Worm (Caenorhabditis elegans) whole organism, L2 larva: Measurements from ENCODE around the gene nkb-3.

Source experiments
- C34F6.9 ChIP-seq: fragments of 150-350 bp; optimal IDR thresholded peaks from 2 replicates; lab custom pipeline; 2014; ENCODE audit warnings: missing biosample characterization, missing genetic modification characterization
- F13H6.1 ChIP-seq: sonication (generic microtip); optimal IDR thresholded peaks from 2 replicates; lab custom pipeline; 2016; ENCODE audit warnings: missing genetic modification characterization, missing compliant biosample characterization
- R02D3.7 ChIP-seq: fragments of 150-350 bp; optimal IDR thresholded peaks from 2 replicates; lab custom pipeline; 2014; ENCODE audit warnings: missing biosample characterization, missing genetic modification characterization
- Y55F3AM.14 ChIP-seq: fragments of 200-800 bp; sonication (Bioruptor generic); optimal IDR thresholded peaks from 2 replicates; lab custom pipeline; 2018; ENCODE audit warnings: mild to moderate bottlenecking, missing genetic modification characterization, missing compliant biosample characterization
- alr-1 ChIP-seq: fragments of 150-350 bp; optimal IDR thresholded peaks from 2 replicates; lab custom pipeline; 2014; ENCODE audit warnings: missing biosample characterization, missing genetic modification characterization
- blmp-1 ChIP-seq: sonication (generic microtip); optimal IDR thresholded peaks from 2 replicates; lab custom pipeline; 2017; ENCODE audit warnings: missing genetic modification characterization, mild to moderate bottlenecking, missing compliant biosample characterization, antibody characterized with exemption, moderate library complexity; ENCODE audit not compliant: insufficient read depth
- ceh-82 ChIP-seq: fragments of 150-350 bp; optimal IDR thresholded peaks from 2 replicates; lab custom pipeline; 2014; ENCODE audit warnings: missing biosample characterization, missing genetic modification characterization
- crh-2 ChIP-seq: sonication (generic microtip); optimal IDR thresholded peaks from 2 replicates; lab custom pipeline; 2017; ENCODE audit warnings: missing biosample characterization, missing genetic modification characterization
- egl-27 ChIP-seq: sonication (generic microtip); optimal IDR thresholded peaks from 3 replicates; lab custom pipeline; 2017; ENCODE audit warnings: missing biosample characterization, missing genetic modification reagents, missing genetic modification characterization
- elt-1 ChIP-seq: fragments of 150-350 bp; optimal IDR thresholded peaks from 2 replicates; lab custom pipeline; 2014; ENCODE audit warnings: missing biosample characterization, missing genetic modification characterization
- elt-3 ChIP-seq: sonication (generic microtip); optimal IDR thresholded peaks from 2 replicates; lab custom pipeline; 2017; ENCODE audit warnings: missing biosample characterization, missing genetic modification characterization
- fos-1 ChIP-seq: fragments of 150-350 bp; optimal IDR thresholded peaks from 2 replicates; lab custom pipeline; 2014; ENCODE audit warnings: missing biosample characterization, missing genetic modification characterization
- gmeb-1 ChIP-seq: fragments of 150-350 bp; optimal IDR thresholded peaks from 2 replicates; lab custom pipeline; 2014; ENCODE audit warnings: missing biosample characterization, missing genetic modification characterization
- lin-11 ChIP-seq: fragments of 150-350 bp; sonication (generic microtip); optimal IDR thresholded peaks from 2 replicates; lab custom pipeline; 2014; ENCODE audit warnings: missing biosample characterization, missing genetic modification characterization, inconsistent platforms, mixed read lengths
- lin-13 ChIP-seq: fragments of 150-350 bp; optimal IDR thresholded peaks from 2 replicates; lab custom pipeline; 2014; ENCODE audit warnings: missing biosample characterization, missing genetic modification reagents, missing genetic modification characterization
- lin-39 ChIP-seq: fragments of 150-350 bp; optimal IDR thresholded peaks from 2 replicates; lab custom pipeline; 2014; ENCODE audit warnings: missing biosample characterization, missing genetic modification reagents, missing genetic modification characterization
- lsy-2 ChIP-seq, 2 experiments: fragments of 150-350 bp in 1 of 2; sonication (generic microtip) in 1 of 2; optimal IDR thresholded peaks; 2 replicates each; lab custom pipeline; 2014 to 2017; ENCODE audit warnings: missing biosample characterization in 2 of 2, missing genetic modification characterization in 2 of 2
- mab-5 ChIP-seq: fragments of 150-350 bp; optimal IDR thresholded peaks from 2 replicates; lab custom pipeline; 2014; ENCODE audit warnings: missing biosample characterization, missing genetic modification characterization
- mdl-1 ChIP-seq, 2 experiments: fragments of 150-350 bp in 1 of 2; sonication (generic microtip) in 1 of 2; optimal IDR thresholded peaks; 2 replicates each; lab custom pipeline; 2017; ENCODE audit warnings: missing biosample characterization in 2 of 2, missing genetic modification characterization in 2 of 2
- nhr-11 ChIP-seq: fragments of 150-350 bp; optimal IDR thresholded peaks from 2 replicates; lab custom pipeline; 2014; ENCODE audit warnings: missing biosample characterization, missing genetic modification characterization
- nhr-12 ChIP-seq: fragments of 150-350 bp; optimal IDR thresholded peaks from 2 replicates; lab custom pipeline; 2014; ENCODE audit warnings: missing biosample characterization, missing genetic modification characterization
- nhr-129 ChIP-seq: fragments of 150-350 bp; optimal IDR thresholded peaks from 2 replicates; lab custom pipeline; 2014; ENCODE audit warnings: missing biosample characterization, missing genetic modification characterization
- nhr-21 ChIP-seq: fragments of 150-350 bp; optimal IDR thresholded peaks from 2 replicates; lab custom pipeline; 2014; ENCODE audit warnings: missing biosample characterization, missing genetic modification characterization
- nhr-23 ChIP-seq: fragments of 150-350 bp; optimal IDR thresholded peaks from 2 replicates; lab custom pipeline; 2014; ENCODE audit warnings: missing biosample characterization, missing genetic modification reagents, missing genetic modification characterization
- nhr-237 ChIP-seq: fragments of 150-350 bp; optimal IDR thresholded peaks from 2 replicates; lab custom pipeline; 2014; ENCODE audit warnings: missing biosample characterization, missing genetic modification characterization
- nhr-25 ChIP-seq: fragments of 150-350 bp; sonication (generic microtip); optimal IDR thresholded peaks from 3 replicates; lab custom pipeline; 2014; ENCODE audit warnings: missing biosample characterization, missing genetic modification characterization
- nhr-6 ChIP-seq: fragments of 150-350 bp; optimal IDR thresholded peaks from 2 replicates; lab custom pipeline; 2014; ENCODE audit warnings: missing biosample characterization, missing genetic modification characterization
- nhr-77 ChIP-seq: fragments of 150-350 bp; optimal IDR thresholded peaks from 2 replicates; lab custom pipeline; 2014; ENCODE audit warnings: missing biosample characterization, missing genetic modification characterization
- peb-1 ChIP-seq: fragments of 150-350 bp; optimal IDR thresholded peaks from 2 replicates; lab custom pipeline; 2014; ENCODE audit warnings: missing biosample characterization, missing genetic modification characterization
- sem-4 ChIP-seq: fragments of 150-350 bp; optimal IDR thresholded peaks from 2 replicates; lab custom pipeline; 2014; ENCODE audit warnings: missing biosample characterization, missing genetic modification reagents, missing genetic modification characterization
- skn-1 ChIP-seq: sonication (generic microtip); optimal IDR thresholded peaks from 2 replicates; lab custom pipeline; 2017; ENCODE audit warnings: missing biosample characterization, missing genetic modification characterization
- sma-3 ChIP-seq: sonication (generic microtip); optimal IDR thresholded peaks from 2 replicates; lab custom pipeline; 2016; ENCODE audit warnings: missing genetic modification reagents, missing genetic modification characterization, missing compliant biosample characterization
- sma-9 ChIP-seq, 2 experiments: fragments of 150-350 bp in 1 of 2; sonication (generic microtip) in 1 of 2; optimal IDR thresholded peaks; 2 replicates each; lab custom pipeline; 2014 to 2016; ENCODE audit warnings: missing genetic modification characterization in 2 of 2, mild to moderate bottlenecking in 1 of 2, missing biosample characterization in 1 of 2, missing compliant biosample characterization in 1 of 2, missing genetic modification reagents in 1 of 2, moderate library complexity in 1 of 2
- snpc-4 ChIP-seq: fragments of 150-350 bp; optimal IDR thresholded peaks from 2 replicates; lab custom pipeline; 2014; ENCODE audit warnings: missing biosample characterization, missing genetic modification characterization
- unc-39 ChIP-seq: fragments of 150-350 bp; optimal IDR thresholded peaks from 2 replicates; lab custom pipeline; 2014; ENCODE audit warnings: missing biosample characterization, missing genetic modification characterization
- unc-55 ChIP-seq: fragments of 150-350 bp; sonication (generic microtip); optimal IDR thresholded peaks from 3 replicates; lab custom pipeline; 2014; ENCODE audit warnings: missing biosample characterization, missing genetic modification reagents, missing genetic modification characterization
- unc-62 ChIP-seq: fragments of 150-350 bp; optimal IDR thresholded peaks from 2 replicates; lab custom pipeline; 2014; ENCODE audit warnings: missing biosample characterization, missing genetic modification reagents, missing genetic modification characterization
- zag-1 ChIP-seq: fragments of 150-350 bp; optimal IDR thresholded peaks from 2 replicates; lab custom pipeline; 2014; ENCODE audit warnings: missing biosample characterization, missing genetic modification characterization
- ztf-11 ChIP-seq: sonication (generic microtip); optimal IDR thresholded peaks from 2 replicates; lab custom pipeline; 2017; ENCODE audit warnings: missing biosample characterization, missing genetic modification characterization
- ztf-4 ChIP-seq: fragments of 150-350 bp; optimal IDR thresholded peaks from 2 replicates; lab custom pipeline; 2014; ENCODE audit warnings: missing biosample characterization, missing genetic modification characterization

The nkb-3 gene

DNA sequence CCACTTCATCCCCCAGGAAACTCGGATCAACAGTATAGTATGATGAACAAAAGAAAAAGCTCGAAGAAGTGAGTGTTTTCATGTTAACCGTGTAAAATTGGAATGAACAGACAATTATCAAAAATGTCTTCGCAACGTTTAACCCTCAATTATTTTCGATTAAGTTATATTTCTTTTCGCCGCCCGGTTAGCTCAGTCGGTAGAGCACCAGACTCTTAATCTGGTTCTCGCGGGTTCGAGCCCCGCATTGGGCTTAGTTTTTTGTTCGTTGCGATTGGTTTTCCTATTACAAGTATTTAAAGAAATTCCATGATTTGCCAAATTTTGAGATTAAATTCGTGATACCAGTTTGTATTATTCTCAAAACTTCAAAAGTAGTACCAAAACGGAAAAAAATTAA lies 40.6 kb downstream of the nkb-3 start:
- TF ChIP-seq nhr-25 (tag; lab: Kevin White, UChicago) (no peak), egl-27 (tag; lab: Kevin White, UChicago) (no peak), lin-11 (tag; lab: Kevin White, UChicago) (no peak), peb-1 (tag; lab: Kevin White, UChicago) (no peak), sma-9 (GFP tag; optimal IDR thresholded peaks at IDR 0.05; lab: Kevin White, UChicago) (no peak), sma-9 (tag; optimal IDR thresholded peaks at IDR 0.05; lab: Kevin White, UChicago) (no peak), skn-1 (tag; lab: Kevin White, UChicago) (no peak), nhr-12 (no peak), Y55F3AM.14 (GFP tag; lab: Kevin White, UChicago) (no peak), unc-62 (GFP tag; lab: Kevin White, UChicago) (no peak), zag-1 (no peak), sem-4 (tag; lab: Kevin White, UChicago) (no peak), elt-1 (tag; lab: Kevin White, UChicago) (no peak)
- TF ChIP-seq, all 48 proteins: peak for 0

- no peak for TF ChIP-seq mab-5 (tag; lab: Kevin White, UChicago)
- TF ChIP-seq lin-39 (tag; lab: Kevin White, UChicago): no peak
- no peak for TF ChIP-seq sma-3 (GFP tag; lab: Kevin White, UChicago)
- TF ChIP-seq blmp-1 (tag; lab: Kevin White, UChicago): no peak
- TF ChIP-seq nhr-23 (tag; lab: Kevin White, UChicago): no peak
- TF ChIP-seq elt-3 (tag; lab: Kevin White, UChicago): no peak
- no peak for TF ChIP-seq sem-4 (tag; lab: Kevin White, UChicago)
- TF ChIP-seq unc-39 (tag; lab: Kevin White, UChicago): no peak
- TF ChIP-seq nhr-129 (tag; lab: Kevin White, UChicago): no peak
- no peak for TF ChIP-seq ztf-4
- no peak for TF ChIP-seq ztf-11 (tag; lab: Kevin White, UChicago)
- TF ChIP-seq skn-1 (tag; lab: Kevin White, UChicago): no peak
- TF ChIP-seq Y55F3AM.14 (GFP tag; lab: Kevin White, UChicago): no peak
- no peak for TF ChIP-seq nhr-77 (tag; lab: Kevin White, UChicago)
- no peak for TF ChIP-seq unc-62 (GFP tag; lab: Kevin White, UChicago)
- no peak for TF ChIP-seq nhr-12
- no peak for TF ChIP-seq nhr-21 (tag; lab: Kevin White, UChicago)
- TF ChIP-seq, all 48 proteins: peak for 0
Measured at ce11 chrX:13728991-13729390, 41.4 kb downstream of the nkb-3 start.

DNA sequence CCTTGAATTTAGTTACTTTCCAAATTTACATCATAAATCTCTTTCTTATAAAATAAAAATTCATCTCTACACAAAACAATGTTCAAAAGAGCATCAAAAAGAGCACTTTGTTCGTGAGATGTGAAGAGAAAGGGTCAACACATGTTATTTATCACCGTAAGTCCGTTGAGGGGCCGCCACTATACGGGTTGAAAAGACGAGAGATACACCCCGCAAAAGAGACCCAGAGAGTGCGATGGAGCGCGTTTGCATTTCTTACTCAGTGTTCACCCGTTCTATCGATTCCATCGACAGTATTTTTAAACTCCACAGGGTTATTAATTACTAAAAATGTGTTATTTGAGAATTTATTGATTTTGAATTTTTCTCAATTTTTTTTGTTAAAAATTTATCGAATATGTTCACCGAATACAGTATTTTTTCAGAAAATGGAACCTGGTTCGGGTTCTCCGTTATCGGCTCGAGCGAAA lies 43.4 kb downstream of the nkb-3 start, which contains the start of gene pix-1:
TSS of gene pix-1 (plus strand) at position 420 of the 470 bp plus-strand sequence.
- TF ChIP-seq lin-13 (GFP tag; lab: Kevin White, UChicago): peak; percentile 62
- TF ChIP-seq mab-5 (tag; lab: Kevin White, UChicago): peak; percentile 50
- no peak for TF ChIP-seq ztf-11 (tag; lab: Kevin White, UChicago)
- TF ChIP-seq nhr-11: no peak
- TF ChIP-seq blmp-1 (tag; lab: Kevin White, UChicago): no peak
- peak; percentile 55 for TF ChIP-seq sma-3 (GFP tag; lab: Kevin White, UChicago)
- peak; percentile 64 for TF ChIP-seq snpc-4
- TF ChIP-seq elt-1 (tag; lab: Kevin White, UChicago): no peak
- TF ChIP-seq lin-11 (tag; lab: Kevin White, UChicago): peak; percentile 11
- TF ChIP-seq fos-1 (tag; lab: Kevin White, UChicago): peak; percentile 64
- no peak for TF ChIP-seq zag-1
- TF ChIP-seq R02D3.7 (tag; lab: Kevin White, UChicago): no peak
- TF ChIP-seq alr-1 (tag; lab: Kevin White, UChicago): no peak
- peak; percentile 70 for TF ChIP-seq crh-2 (tag; lab: Kevin White, UChicago)
- no peak for TF ChIP-seq nhr-77 (tag; lab: Kevin White, UChicago)
- TF ChIP-seq unc-55 (GFP tag; lab: Kevin White, UChicago): peak; percentile 69
- peak; percentile 2 for TF ChIP-seq nhr-6 (tag; lab: Kevin White, UChicago)
- peak in 1 of 2 experiments; percentile 69 for TF ChIP-seq lsy-2 (tag; optimal IDR thresholded peaks at IDR 0.05; lab: Kevin White, UChicago)
- peak; percentile 67 for TF ChIP-seq sem-4 (tag; lab: Kevin White, UChicago)
- no peak for TF ChIP-seq nhr-23 (tag; lab: Kevin White, UChicago)
- TF ChIP-seq egl-27 (tag; lab: Kevin White, UChicago): peak; percentile 50
- peak; percentile 66 for TF ChIP-seq nhr-129 (tag; lab: Kevin White, UChicago)
- no peak for TF ChIP-seq ceh-82
- peak; percentile 13 for TF ChIP-seq ztf-4
- TF ChIP-seq mdl-1 (tag; optimal IDR thresholded peaks at IDR 0.05; lab: Kevin White, UChicago): no peak
- peak; percentile 17 for TF ChIP-seq nhr-21 (tag; lab: Kevin White, UChicago)
- no peak for TF ChIP-seq lin-39 (tag; lab: Kevin White, UChicago)
- peak; percentile 85 for TF ChIP-seq sma-9 (GFP tag; optimal IDR thresholded peaks at IDR 0.05; lab: Kevin White, UChicago)
- no peak for TF ChIP-seq sma-9 (tag; optimal IDR thresholded peaks at IDR 0.05; lab: Kevin White, UChicago)
- TF ChIP-seq F13H6.1 (tag; lab: Kevin White, UChicago): peak; percentile 77
- peak; percentile 53 for TF ChIP-seq nhr-25 (tag; lab: Kevin White, UChicago)
- no peak for TF ChIP-seq unc-62 (GFP tag; lab: Kevin White, UChicago)
- peak; percentile 45 for TF ChIP-seq gmeb-1 (tag; lab: Kevin White, UChicago)
- TF ChIP-seq elt-3 (tag; lab: Kevin White, UChicago): no peak
- TF ChIP-seq nhr-237 (tag; lab: Kevin White, UChicago): no peak
- TF ChIP-seq C34F6.9: peak; percentile 68
